Fruit fly (Drosophila melanogaster) whole organism, wandering third instar larva: ENCODE measurements around the gene BG642312.

Source experiments
- HLH106 ChIP-seq: fragments of 200-800 bp; optimal IDR thresholded peaks from 3 replicates; lab custom pipeline; 2019; ENCODE audit warnings: missing biosample characterization, mild to moderate bottlenecking, missing genetic modification characterization, moderate library complexity
- OdsH ChIP-seq: fragments of 200-800 bp; sonication (Bioruptor generic); optimal IDR thresholded peaks from 2 replicates; lab custom pipeline; 2016; ENCODE audit warnings: missing biosample characterization, mild to moderate bottlenecking, missing genetic modification characterization
- Vsx2 ChIP-seq: fragments of 200-300, 225-300 bp; sonication (Bioruptor generic); optimal IDR thresholded peaks from 2 replicates; lab custom pipeline; 2018; ENCODE audit warnings: missing biosample characterization, missing genetic modification characterization; ENCODE audit not compliant: partially characterized antibody
- fru ChIP-seq: fragments of 200-800 bp; sonication (Bioruptor generic); optimal IDR thresholded peaks from 3 replicates; lab custom pipeline; 2016; ENCODE audit warnings: missing biosample characterization, mild to moderate bottlenecking, missing genetic modification characterization
- psq ChIP-seq: fragments of 200-800 bp; sonication (Bioruptor generic); optimal IDR thresholded peaks from 3 replicates; lab custom pipeline; 2017; ENCODE audit warnings: missing biosample characterization, mild to moderate bottlenecking, missing genetic modification characterization, moderate library complexity
- usp ChIP-seq: fragments of >200 bp; optimal IDR thresholded peaks from 2 replicates; lab custom pipeline; 2017; ENCODE audit warnings: missing biosample characterization, missing genetic modification characterization

dm6 chr3L:6220187-6220586 lies 13.0 kb downstream of the BG642312 start, which contains the start of gene CG33946:
- TF ChIP-seq fru (GFP tag; lab: Kevin White, UChicago): peak; percentile 36
- peak; percentile 17 for TF ChIP-seq OdsH
- no peak for TF ChIP-seq Vsx2 (GFP tag; lab: Kevin White, UChicago)
- no peak for TF ChIP-seq usp
- peak; percentile 47 for TF ChIP-seq psq
- peak; percentile 30 for TF ChIP-seq HLH106 (tag; lab: Kevin White, UChicago)
